Worm (Caenorhabditis elegans): ENCODE results near the gene K08D10.13.
A peak's percentile ranks its signal among the peaks of the same experiment; 100 is the strongest.

The K08D10.13 gene

ce11 chrIV:4171531-4172163 lies at the start of gene K08D10.13, which contains the start of gene rnp-2:
TSS of gene K08D10.13 (minus strand) at chrIV:4171581.
TSS of gene rnp-2 (plus strand) at chrIV:4172076.
- no peak for TF ChIP-seq ZK546.5 (tag; optimal IDR thresholded peaks at IDR 0.05)
- peak; percentile 60 for TF ChIP-seq C34F6.9 (tag; optimal IDR thresholded peaks at IDR 0.05)
- TF ChIP-seq sma-3 (GFP tag; optimal IDR thresholded peaks at IDR 0.05), result peak; percentile 46
- TF ChIP-seq gmeb-1 (tag; optimal IDR thresholded peaks at IDR 0.05), result peak; percentile 60
- TF ChIP-seq peb-1 (tag; optimal IDR thresholded peaks at IDR 0.05), result no peak
- TF ChIP-seq egl-27 (tag; optimal IDR thresholded peaks at IDR 0.05), result no peak
- TF ChIP-seq F13H6.1 (tag; optimal IDR thresholded peaks at IDR 0.05), result peak; percentile 40
- TF ChIP-seq unc-55 (GFP tag; optimal IDR thresholded peaks at IDR 0.05), result peak; percentile 52
- TF ChIP-seq dmd-4 (tag; optimal IDR thresholded peaks at IDR 0.05), result no peak
- TF ChIP-seq lsy-2 (tag; optimal IDR thresholded peaks at IDR 0.05), result peak; percentile 22 to 79

- TF ChIP-seq fos-1 (tag; optimal IDR thresholded peaks at IDR 0.05), result no peak
- TF ChIP-seq gmeb-1 (tag; optimal IDR thresholded peaks at IDR 0.05), result no peak
- TF ChIP-seq nhr-25 (tag; optimal IDR thresholded peaks at IDR 0.05), result no peak
- TF ChIP-seq Y55F3AM.14 (GFP tag; optimal IDR thresholded peaks at IDR 0.05), result no peak
- TF ChIP-seq ceh-16 (tag; optimal IDR thresholded peaks at IDR 0.05), result no peak
- TF ChIP-seq ceh-82 (tag; optimal IDR thresholded peaks at IDR 0.05), result no peak
- TF ChIP-seq lin-39 (tag; optimal IDR thresholded peaks at IDR 0.05), result no peak
- no peak for TF ChIP-seq ztf-11 (tag; optimal IDR thresholded peaks at IDR 0.05)
Measured at ce11 chrIV:4219983-4220382, 48.6 kb upstream of the K08D10.13 start, which contains the start of gene F30B5.11. TSS of gene F30B5.11 (minus strand) at chrIV:4220083.

ce11 chrIV:4218276-4218675 lies 46.9 kb upstream of the K08D10.13 start:
- TF ChIP-seq dmd-4 (tag; optimal IDR thresholded peaks at IDR 0.05) (no peak), mab-5 (tag; optimal IDR thresholded peaks at IDR 0.05) (no peak), ztf-4 (tag; optimal IDR thresholded peaks at IDR 0.05) (no peak), crh-2 (tag; optimal IDR thresholded peaks at IDR 0.05) (no peak), nhr-21 (tag; optimal IDR thresholded peaks at IDR 0.05) (no peak), unc-39 (tag; optimal IDR thresholded peaks at IDR 0.05) (no peak), unc-62 (GFP tag; optimal IDR thresholded peaks at IDR 0.05) (no peak), nhr-129 (tag; optimal IDR thresholded peaks at IDR 0.05) (no peak), snpc-4 (tag; optimal IDR thresholded peaks at IDR 0.05) (no peak), sma-3 (GFP tag; optimal IDR thresholded peaks at IDR 0.05) (no peak), ztf-1 (GFP tag; conservative IDR thresholded peaks at IDR 0.05) (no peak), nhr-6 (tag; optimal IDR thresholded peaks at IDR 0.05) (no peak), nhr-23 (tag; optimal IDR thresholded peaks at IDR 0.05) (no peak), ceh-82 (tag; optimal IDR thresholded peaks at IDR 0.05) (no peak), skn-1 (tag; optimal IDR thresholded peaks at IDR 0.05) (no peak)

ce11 chrIV:4216099-4216894 lies 44.9 kb upstream of the K08D10.13 start:
- TF ChIP-seq nhr-12 (tag; optimal IDR thresholded peaks at IDR 0.05) (no peak), nhr-11 (tag; optimal IDR thresholded peaks at IDR 0.05) (no peak), nhr-23 (tag; optimal IDR thresholded peaks at IDR 0.05) (no peak), mdl-1 (tag; optimal IDR thresholded peaks at IDR 0.05) (no peak), unc-55 (GFP tag; optimal IDR thresholded peaks at IDR 0.05) (no peak), egl-27 (tag; optimal IDR thresholded peaks at IDR 0.05) (peak; percentile 4), zag-1 (tag; optimal IDR thresholded peaks at IDR 0.05) (no peak), nhr-129 (tag; optimal IDR thresholded peaks at IDR 0.05) (no peak), lin-39 (tag; optimal IDR thresholded peaks at IDR 0.05) (no peak), sma-3 (GFP tag; optimal IDR thresholded peaks at IDR 0.05) (peak; percentile 24), C34F6.9 (tag; optimal IDR thresholded peaks at IDR 0.05) (no peak), elt-1 (tag; optimal IDR thresholded peaks at IDR 0.05) (no peak), dmd-4 (tag; optimal IDR thresholded peaks at IDR 0.05) (no peak), sem-4 (tag; optimal IDR thresholded peaks at IDR 0.05) (no peak), elt-3 (tag; optimal IDR thresholded peaks at IDR 0.05) (no peak), fos-1 (tag; optimal IDR thresholded peaks at IDR 0.05) (peak; percentile 21), nhr-77 (tag; optimal IDR thresholded peaks at IDR 0.05) (no peak), sma-9 (GFP tag; optimal IDR thresholded peaks at IDR 0.05) (peak; percentile 73), sma-9 (tag; optimal IDR thresholded peaks at IDR 0.05) (no peak), nhr-21 (tag; optimal IDR thresholded peaks at IDR 0.05) (peak; percentile 86)
